Fruit fly (Drosophila melanogaster) ovary, adult (tissue): ENCODE measurements around the gene Scox.

Source experiments
- CG17801 ChIP-seq: fragments of 200-800 bp; optimal IDR thresholded peaks from 2 replicates; lab custom pipeline; 2019; ENCODE audit warnings: missing biosample characterization, mild to moderate bottlenecking, missing genetic modification characterization, moderate library complexity; ENCODE audit not compliant: partially characterized antibody

Gene Scox

dm6 chr2L:4999389-5000032 is 30.8 kb upstream of the Scox start:
- TF ChIP-seq CG17801 = peak; percentile 77

DNA sequence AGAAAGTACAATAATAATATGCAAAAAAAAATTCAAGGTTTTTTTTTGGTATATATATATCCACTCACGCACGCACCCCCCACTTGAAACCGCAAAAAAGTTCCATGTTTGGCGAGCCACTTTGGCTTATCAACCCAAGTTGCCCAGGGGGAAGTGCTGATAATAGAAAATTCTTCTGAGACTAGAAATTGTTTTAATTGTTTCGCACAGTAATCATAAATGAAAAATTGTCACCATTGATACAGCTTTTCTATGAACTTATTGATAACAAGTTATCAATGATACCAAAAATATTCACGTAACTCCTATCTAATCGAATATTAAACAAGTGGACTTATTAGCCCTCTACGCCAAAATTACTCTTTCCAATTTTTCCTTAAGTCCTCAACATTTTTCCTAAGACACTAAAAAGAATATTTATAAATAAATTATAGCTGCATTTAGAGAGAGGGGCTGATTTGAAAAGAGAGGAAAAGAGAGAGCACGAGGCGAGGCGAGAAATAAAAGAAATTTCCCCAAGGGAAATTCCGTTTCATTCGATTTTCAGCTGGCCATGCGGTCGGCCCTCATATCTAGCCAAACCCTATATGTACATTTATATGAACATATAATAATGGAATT is 29.9 kb upstream of the Scox start:
- no peak for TF ChIP-seq CG17801

DNA sequence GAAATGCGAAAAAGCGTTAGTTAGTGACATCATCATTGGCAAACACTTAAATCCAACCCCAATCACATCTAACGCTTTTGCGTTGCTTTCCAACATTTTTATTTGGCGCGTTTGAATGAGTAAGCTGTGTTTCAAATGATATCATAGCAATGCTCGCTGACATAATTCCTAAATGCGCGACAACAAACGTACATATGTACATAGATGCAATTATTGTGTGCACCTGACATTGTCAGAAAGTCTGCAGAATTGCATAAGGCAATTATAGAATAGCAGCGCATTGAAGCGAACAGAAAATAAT is 29.5 kb upstream of the Scox start:
- TF ChIP-seq CG17801 = no peak

- TF ChIP-seq CG17801 = peak; percentile 93
Measured at dm6 chr2L:4997401-4998259, 28.9 kb upstream of the Scox start.

DNA sequence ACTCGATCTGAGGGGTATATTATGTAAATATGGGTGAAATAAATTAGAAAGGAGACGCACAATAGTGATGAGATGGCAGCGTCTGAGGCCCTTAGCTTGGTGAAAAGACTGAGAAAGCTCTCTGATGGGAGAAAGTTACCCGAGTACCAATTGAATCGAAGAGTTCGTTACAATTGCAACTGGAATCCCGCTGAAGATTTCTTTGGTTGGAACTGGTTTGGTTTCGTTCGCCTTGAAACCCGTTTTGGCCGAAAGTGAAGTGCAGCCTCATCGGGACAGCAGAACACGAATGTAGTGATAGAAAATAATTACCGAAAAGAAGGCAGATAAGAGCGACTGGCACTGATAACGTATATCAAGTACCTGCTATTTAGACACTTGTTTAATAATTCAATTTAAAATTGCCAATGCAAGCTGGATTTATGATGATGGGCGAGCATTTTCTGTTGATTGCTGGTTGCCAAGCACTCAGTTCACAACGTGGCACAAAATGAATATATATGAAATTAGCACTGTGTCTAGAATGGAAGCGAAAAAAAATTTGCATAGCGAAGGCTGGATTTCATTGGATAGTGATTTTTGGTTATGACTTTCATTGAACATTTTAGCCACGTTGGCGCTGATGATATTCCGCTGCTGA is 27.7 kb upstream of the Scox start:
- no peak for TF ChIP-seq CG17801

DNA sequence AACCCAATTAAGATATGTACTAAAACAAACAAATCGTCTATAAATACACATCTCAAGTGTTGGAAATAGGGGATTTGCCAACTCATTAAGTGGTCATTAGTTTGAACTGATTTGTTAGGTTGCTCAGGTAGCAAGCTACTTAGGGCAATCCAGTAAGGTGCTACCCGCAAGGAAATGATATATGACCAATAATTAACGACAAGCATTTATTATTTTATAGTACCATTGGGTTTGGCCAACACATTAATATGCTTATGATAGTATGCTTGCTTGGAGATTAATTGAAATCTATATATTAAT is 27.1 kb upstream of the Scox start:
- TF ChIP-seq CG17801 = no peak

dm6 chr2L:4995010-4995836 is 26.5 kb upstream of the Scox start:
- no peak for TF ChIP-seq CG17801

DNA sequence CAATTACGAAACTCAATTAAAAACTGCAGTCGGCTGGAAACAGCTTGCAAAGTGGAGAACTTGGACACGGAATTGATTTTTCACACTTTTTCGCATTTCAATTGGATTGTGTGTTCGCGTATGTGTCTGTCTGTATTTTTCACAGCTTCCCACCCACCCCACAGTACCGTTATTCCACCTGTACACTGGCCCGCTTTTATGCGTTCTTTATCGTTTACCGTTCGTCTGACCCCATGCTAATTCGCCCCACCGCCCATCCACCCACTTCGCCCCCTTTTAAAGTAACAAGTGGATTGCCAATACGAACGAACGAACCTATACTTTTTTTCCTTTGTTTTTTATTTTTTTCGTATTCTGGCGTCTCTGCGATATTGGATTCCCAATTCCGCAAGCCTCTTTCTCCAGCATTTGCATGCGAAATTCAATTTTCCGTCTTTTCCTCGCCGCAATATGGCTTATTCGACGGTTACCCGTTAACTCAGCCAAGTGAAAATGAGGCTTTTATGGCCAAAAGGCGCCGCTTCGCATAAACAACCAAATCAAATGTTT is 13.4 kb upstream of the Scox start:
- no peak for TF ChIP-seq CG17801

dm6 chr2L:4981278-4981966 is 12.7 kb upstream of the Scox start, which contains the start of the genes CG8892 and CG34126:
Gene CG8892 (minus strand): TSS chr2L:4981592.
Gene CG34126 (plus strand): TSS chr2L:4981614.
- TF ChIP-seq CG17801 = peak; percentile 96

- no peak for TF ChIP-seq CG17801
Measured at dm6 chr2L:4979138-4979537, 10.4 kb upstream of the Scox start, which contains the start of gene CG8891. Gene CG8891 (minus strand): TSS chr2L:4979379.

DNA sequence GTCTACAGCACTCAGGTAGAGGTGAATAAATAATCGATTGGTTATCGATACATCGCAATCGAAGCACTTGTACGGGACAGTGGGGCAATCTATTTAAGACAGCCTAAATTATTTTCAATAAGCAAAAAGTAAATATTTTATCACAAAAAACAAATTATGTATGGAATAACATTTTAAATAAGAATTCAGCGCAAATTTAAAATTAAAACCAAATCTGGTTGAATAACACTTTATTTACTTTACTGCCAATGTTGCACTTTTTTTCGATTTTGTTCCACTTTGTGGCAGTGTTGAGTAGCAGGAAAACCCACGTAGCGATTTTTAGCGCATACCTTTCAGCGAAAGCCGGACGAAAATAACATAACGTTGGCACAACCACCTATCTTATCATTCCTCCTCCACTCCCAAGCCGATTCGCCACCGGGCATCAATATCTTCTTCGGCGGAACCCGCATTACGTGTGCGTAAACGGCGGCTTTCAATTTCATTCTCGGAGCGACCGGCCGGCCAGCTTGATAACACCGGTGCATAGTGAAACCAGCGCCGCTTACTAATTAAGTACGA is 8.3 kb upstream of the Scox start, which contains the start of the genes Gmd and CG3792:
Gene Gmd (minus strand): TSS at position 36 of the 564 bp plus-strand sequence.
Gene CG3792 (plus strand): TSS at position 325 of the 564 bp plus-strand sequence.
- TF ChIP-seq CG17801 = peak; percentile 94

DNA sequence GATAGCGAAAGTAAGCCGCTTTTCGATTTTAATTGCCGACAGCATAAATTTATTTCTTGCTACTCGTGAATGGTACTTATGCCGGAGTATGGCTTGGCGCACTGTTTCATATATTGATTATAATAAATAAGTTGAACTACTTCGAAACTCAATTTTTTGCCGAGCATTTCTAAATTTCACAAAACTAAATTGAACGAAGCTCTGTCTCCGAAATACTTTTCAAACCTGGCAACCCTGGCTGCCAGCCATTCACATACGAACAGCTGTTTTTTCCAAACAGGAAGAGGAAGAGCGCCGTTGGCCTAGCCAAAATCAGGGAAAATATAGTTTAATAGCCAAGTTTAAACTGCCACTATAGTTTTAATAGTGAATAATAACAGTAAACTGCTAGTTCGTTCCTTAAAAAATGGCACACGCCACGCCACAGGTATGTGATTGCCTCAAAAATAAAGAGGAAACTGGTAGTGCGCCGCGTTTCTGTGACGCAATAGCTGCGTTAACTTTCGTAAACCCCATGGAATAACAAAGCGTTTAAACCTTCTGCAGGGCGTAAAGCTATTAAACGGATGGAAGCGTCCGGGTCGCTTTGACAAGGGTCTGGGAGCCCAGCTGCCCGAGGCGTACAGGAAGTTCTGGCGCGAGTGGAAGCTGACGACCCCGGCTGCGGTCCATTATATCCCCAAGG is 5.1 kb upstream of the Scox start, which contains the start of gene mRpL28:
Gene mRpL28 (plus strand): TSS at position 246 of the 685 bp plus-strand sequence.
- TF ChIP-seq CG17801 = peak; percentile 10

DNA sequence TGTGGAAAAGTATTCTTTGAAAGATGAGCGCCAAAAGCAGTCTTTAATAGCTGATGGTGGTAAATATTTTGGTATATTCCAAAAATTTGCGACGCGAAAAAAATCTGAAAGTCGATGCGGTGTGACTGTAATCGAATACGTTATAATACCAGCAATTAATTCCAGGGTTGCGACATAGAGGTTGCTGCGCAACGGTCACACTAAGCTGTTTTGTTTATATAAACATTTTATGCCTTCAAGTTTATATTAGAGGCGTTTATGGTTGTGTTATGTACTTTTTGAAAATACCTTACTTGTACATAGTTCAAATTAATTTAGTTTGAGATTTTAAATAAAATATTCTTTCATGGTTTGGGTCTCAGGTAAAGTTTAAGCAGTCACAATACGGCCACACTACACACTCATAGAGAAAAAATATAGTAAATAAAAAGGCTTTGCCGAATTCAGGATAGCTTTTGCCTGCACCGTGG is 2.6 kb upstream of the Scox start, which contains the start of gene CG14043:
Gene CG14043 (plus strand): TSS at position 374 of the 470 bp plus-strand sequence.
- TF ChIP-seq CG17801 = peak; percentile 7

DNA sequence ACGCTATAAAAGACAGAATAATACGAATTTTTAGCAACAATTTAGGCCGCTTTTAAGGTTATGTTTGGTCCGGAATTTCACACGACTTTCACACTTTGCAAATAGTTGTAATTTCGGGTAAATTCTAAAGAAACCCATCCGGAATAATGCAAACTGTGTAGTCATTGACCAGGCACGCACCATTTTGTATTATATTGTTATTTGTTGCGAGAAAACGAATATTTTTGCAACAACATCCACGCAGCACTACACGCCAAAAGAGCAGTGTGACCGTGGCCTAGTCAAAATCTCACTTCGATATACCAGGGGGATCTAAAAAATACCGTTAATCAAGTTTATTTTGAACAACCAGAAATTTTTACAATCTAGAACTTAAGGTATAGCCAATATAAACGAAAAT is 1.2 kb downstream of the Scox start, which contains the start of gene eIF3i:
Gene eIF3i (minus strand): TSS at position 265 of the 400 bp plus-strand sequence.
- no peak for TF ChIP-seq CG17801
